Worm (Caenorhabditis elegans): ENCODE data around the gene mlc-4.
A peak's percentile ranks its signal among the peaks of the same experiment; 100 is the strongest.

DNA sequence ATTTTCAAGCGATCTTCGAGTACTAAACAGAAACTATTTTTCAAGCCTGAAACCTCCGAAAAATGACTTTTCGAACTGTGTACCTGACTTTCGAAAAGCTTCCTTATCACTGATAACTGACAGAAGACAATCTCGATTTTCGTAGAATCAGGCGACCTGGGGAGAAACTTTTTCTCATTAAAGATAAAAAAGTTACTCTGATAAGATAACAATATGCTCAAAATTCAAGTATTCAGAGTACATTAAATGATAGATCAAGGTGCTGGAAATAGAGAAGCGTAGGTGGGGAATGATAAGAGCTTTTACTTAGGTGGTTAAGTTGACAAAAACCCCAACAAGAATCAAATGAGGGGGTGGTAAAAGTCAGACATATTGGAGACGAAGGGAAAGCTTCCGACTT, 23.5 kb downstream of the mlc-4 start, which contains the start of gene prk-2:
- TF ChIP-seq ceh-16 (tag; optimal IDR thresholded peaks at IDR 0.05): no peak
- no peak for TF ChIP-seq peb-1 (tag; optimal IDR thresholded peaks at IDR 0.05)
- TF ChIP-seq egl-27 (tag; optimal IDR thresholded peaks at IDR 0.05): peak; percentile 57
- no peak for TF ChIP-seq skn-1 (tag; optimal IDR thresholded peaks at IDR 0.05)
- no peak for TF ChIP-seq nhr-11 (tag; optimal IDR thresholded peaks at IDR 0.05)
- TF ChIP-seq nhr-237 (tag; optimal IDR thresholded peaks at IDR 0.05): no peak
- no peak for TF ChIP-seq lsy-2 (tag; optimal IDR thresholded peaks at IDR 0.05)
- no peak for TF ChIP-seq zag-1 (tag; optimal IDR thresholded peaks at IDR 0.05)
- TF ChIP-seq nhr-6 (tag; optimal IDR thresholded peaks at IDR 0.05): no peak
- no peak for TF ChIP-seq aly-2 (tag; optimal IDR thresholded peaks at IDR 0.05)
- no peak for TF ChIP-seq unc-62 (GFP tag; optimal IDR thresholded peaks at IDR 0.05)
- no peak for TF ChIP-seq ztf-1 (GFP tag; conservative IDR thresholded peaks at IDR 0.05)
- no peak for TF ChIP-seq ama-1 (optimal IDR thresholded peaks at IDR 0.05)

Measured in whole organism, L2 larva.